Worm (Caenorhabditis elegans) whole organism, L2 larva: ENCODE data around the gene C47A4.3.
A peak's percentile ranks its signal among the peaks of the same experiment; 100 is the strongest.

Experiments
- C34F6.9 ChIP-seq: fragments of 150-350 bp; optimal IDR thresholded peaks from 2 replicates; lab custom pipeline; 2014; ENCODE audit warnings: missing biosample characterization, missing genetic modification characterization
- F13H6.1 ChIP-seq: sonication (generic microtip); optimal IDR thresholded peaks from 2 replicates; lab custom pipeline; 2016; ENCODE audit warnings: missing genetic modification characterization, missing compliant biosample characterization
- R02D3.7 ChIP-seq: fragments of 150-350 bp; optimal IDR thresholded peaks from 2 replicates; lab custom pipeline; 2014; ENCODE audit warnings: missing biosample characterization, missing genetic modification characterization
- Y55F3AM.14 ChIP-seq: fragments of 200-800 bp; sonication (Bioruptor generic); optimal IDR thresholded peaks from 2 replicates; lab custom pipeline; 2018; ENCODE audit warnings: mild to moderate bottlenecking, missing genetic modification characterization, missing compliant biosample characterization
- ZK546.5 ChIP-seq: sonication (generic microtip); optimal IDR thresholded peaks from 2 replicates; lab custom pipeline; 2017; ENCODE audit warnings: missing biosample characterization, missing genetic modification characterization
- alr-1 ChIP-seq: fragments of 150-350 bp; optimal IDR thresholded peaks from 2 replicates; lab custom pipeline; 2014; ENCODE audit warnings: missing biosample characterization, missing genetic modification characterization
- aly-2 ChIP-seq: fragments of 150-350 bp; optimal IDR thresholded peaks from 2 replicates; lab custom pipeline; 2014; ENCODE audit warnings: missing biosample characterization, missing genetic modification characterization
- ama-1 ChIP-seq: fragments of 150-350 bp; optimal IDR thresholded peaks from 2 replicates; lab custom pipeline; 2018; ENCODE audit warnings: inconsistent platforms
- crh-2 ChIP-seq: sonication (generic microtip); optimal IDR thresholded peaks from 2 replicates; lab custom pipeline; 2017; ENCODE audit warnings: missing biosample characterization, missing genetic modification characterization
- dmd-4 ChIP-seq: sonication (generic microtip); optimal IDR thresholded peaks from 2 replicates; lab custom pipeline; 2017; ENCODE audit warnings: missing biosample characterization, missing genetic modification characterization
- elt-1 ChIP-seq: fragments of 150-350 bp; optimal IDR thresholded peaks from 2 replicates; lab custom pipeline; 2014; ENCODE audit warnings: missing biosample characterization, missing genetic modification characterization
- elt-3 ChIP-seq: sonication (generic microtip); optimal IDR thresholded peaks from 2 replicates; lab custom pipeline; 2017; ENCODE audit warnings: missing biosample characterization, missing genetic modification characterization
- fos-1 ChIP-seq: fragments of 150-350 bp; optimal IDR thresholded peaks from 2 replicates; lab custom pipeline; 2014; ENCODE audit warnings: missing biosample characterization, missing genetic modification characterization
- gmeb-1 ChIP-seq: fragments of 150-350 bp; optimal IDR thresholded peaks from 2 replicates; lab custom pipeline; 2014; ENCODE audit warnings: missing biosample characterization, missing genetic modification characterization
- lin-11 ChIP-seq: fragments of 150-350 bp; sonication (generic microtip); optimal IDR thresholded peaks from 2 replicates; lab custom pipeline; 2014; ENCODE audit warnings: missing biosample characterization, missing genetic modification characterization, inconsistent platforms, mixed read lengths
- lin-13 ChIP-seq: fragments of 150-350 bp; optimal IDR thresholded peaks from 2 replicates; lab custom pipeline; 2014; ENCODE audit warnings: missing biosample characterization, missing genetic modification reagents, missing genetic modification characterization
- lin-39 ChIP-seq: fragments of 150-350 bp; optimal IDR thresholded peaks from 2 replicates; lab custom pipeline; 2014; ENCODE audit warnings: missing biosample characterization, missing genetic modification reagents, missing genetic modification characterization
- lsy-2 ChIP-seq, 2 experiments: fragments of 150-350 bp in 1 of 2; sonication (generic microtip) in 1 of 2; optimal IDR thresholded peaks; 2 replicates each; lab custom pipeline; 2014 to 2017; ENCODE audit warnings: missing biosample characterization in 2 of 2, missing genetic modification characterization in 2 of 2
- mab-5 ChIP-seq: fragments of 150-350 bp; optimal IDR thresholded peaks from 2 replicates; lab custom pipeline; 2014; ENCODE audit warnings: missing biosample characterization, missing genetic modification characterization
- mbf-1 ChIP-seq: sonication (generic microtip); optimal IDR thresholded peaks from 2 replicates; lab custom pipeline; 2017; ENCODE audit warnings: missing biosample characterization, missing genetic modification characterization
- mdl-1 ChIP-seq, 2 experiments: fragments of 150-350 bp in 1 of 2; sonication (generic microtip) in 1 of 2; optimal IDR thresholded peaks; 2 replicates each; lab custom pipeline; 2017; ENCODE audit warnings: missing biosample characterization in 2 of 2, missing genetic modification characterization in 2 of 2
- nhr-10 ChIP-seq: sonication (generic microtip); optimal IDR thresholded peaks from 2 replicates; lab custom pipeline; 2017; ENCODE audit warnings: missing biosample characterization, missing genetic modification characterization
- nhr-11 ChIP-seq: fragments of 150-350 bp; optimal IDR thresholded peaks from 2 replicates; lab custom pipeline; 2014; ENCODE audit warnings: missing biosample characterization, missing genetic modification characterization
- nhr-12 ChIP-seq: fragments of 150-350 bp; optimal IDR thresholded peaks from 2 replicates; lab custom pipeline; 2014; ENCODE audit warnings: missing biosample characterization, missing genetic modification characterization
- nhr-129 ChIP-seq: fragments of 150-350 bp; optimal IDR thresholded peaks from 2 replicates; lab custom pipeline; 2014; ENCODE audit warnings: missing biosample characterization, missing genetic modification characterization
- nhr-21 ChIP-seq: fragments of 150-350 bp; optimal IDR thresholded peaks from 2 replicates; lab custom pipeline; 2014; ENCODE audit warnings: missing biosample characterization, missing genetic modification characterization
- nhr-23 ChIP-seq: fragments of 150-350 bp; optimal IDR thresholded peaks from 2 replicates; lab custom pipeline; 2014; ENCODE audit warnings: missing biosample characterization, missing genetic modification reagents, missing genetic modification characterization
- nhr-237 ChIP-seq: fragments of 150-350 bp; optimal IDR thresholded peaks from 2 replicates; lab custom pipeline; 2014; ENCODE audit warnings: missing biosample characterization, missing genetic modification characterization
- nhr-25 ChIP-seq: fragments of 150-350 bp; sonication (generic microtip); optimal IDR thresholded peaks from 3 replicates; lab custom pipeline; 2014; ENCODE audit warnings: missing biosample characterization, missing genetic modification characterization
- nhr-77 ChIP-seq: fragments of 150-350 bp; optimal IDR thresholded peaks from 2 replicates; lab custom pipeline; 2014; ENCODE audit warnings: missing biosample characterization, missing genetic modification characterization
- peb-1 ChIP-seq: fragments of 150-350 bp; optimal IDR thresholded peaks from 2 replicates; lab custom pipeline; 2014; ENCODE audit warnings: missing biosample characterization, missing genetic modification characterization
- sem-4 ChIP-seq: fragments of 150-350 bp; optimal IDR thresholded peaks from 2 replicates; lab custom pipeline; 2014; ENCODE audit warnings: missing biosample characterization, missing genetic modification reagents, missing genetic modification characterization
- skn-1 ChIP-seq: sonication (generic microtip); optimal IDR thresholded peaks from 2 replicates; lab custom pipeline; 2017; ENCODE audit warnings: missing biosample characterization, missing genetic modification characterization
- sma-3 ChIP-seq: sonication (generic microtip); optimal IDR thresholded peaks from 2 replicates; lab custom pipeline; 2016; ENCODE audit warnings: missing genetic modification reagents, missing genetic modification characterization, missing compliant biosample characterization
- sma-9 ChIP-seq, 2 experiments: fragments of 150-350 bp in 1 of 2; sonication (generic microtip) in 1 of 2; optimal IDR thresholded peaks; 2 replicates each; lab custom pipeline; 2014 to 2016; ENCODE audit warnings: missing genetic modification characterization in 2 of 2, mild to moderate bottlenecking in 1 of 2, missing biosample characterization in 1 of 2, missing compliant biosample characterization in 1 of 2, missing genetic modification reagents in 1 of 2, moderate library complexity in 1 of 2
- unc-39 ChIP-seq: fragments of 150-350 bp; optimal IDR thresholded peaks from 2 replicates; lab custom pipeline; 2014; ENCODE audit warnings: missing biosample characterization, missing genetic modification characterization
- unc-55 ChIP-seq: fragments of 150-350 bp; sonication (generic microtip); optimal IDR thresholded peaks from 3 replicates; lab custom pipeline; 2014; ENCODE audit warnings: missing biosample characterization, missing genetic modification reagents, missing genetic modification characterization
- unc-62 ChIP-seq: fragments of 150-350 bp; optimal IDR thresholded peaks from 2 replicates; lab custom pipeline; 2014; ENCODE audit warnings: missing biosample characterization, missing genetic modification reagents, missing genetic modification characterization
- zag-1 ChIP-seq: fragments of 150-350 bp; optimal IDR thresholded peaks from 2 replicates; lab custom pipeline; 2014; ENCODE audit warnings: missing biosample characterization, missing genetic modification characterization
- ztf-1 ChIP-seq: fragments of 200-800 bp; sonication (Bioruptor generic); conservative IDR thresholded peaks from 2 replicates; pipeline ENCODE4 v1.3.6; 2022; ENCODE audit warnings: missing genetic modification characterization, missing compliant biosample characterization
- ztf-11 ChIP-seq: sonication (generic microtip); optimal IDR thresholded peaks from 2 replicates; lab custom pipeline; 2017; ENCODE audit warnings: missing biosample characterization, missing genetic modification characterization
- ztf-4 ChIP-seq: fragments of 150-350 bp; optimal IDR thresholded peaks from 2 replicates; lab custom pipeline; 2014; ENCODE audit warnings: missing biosample characterization, missing genetic modification characterization

Gene C47A4.3

DNA sequence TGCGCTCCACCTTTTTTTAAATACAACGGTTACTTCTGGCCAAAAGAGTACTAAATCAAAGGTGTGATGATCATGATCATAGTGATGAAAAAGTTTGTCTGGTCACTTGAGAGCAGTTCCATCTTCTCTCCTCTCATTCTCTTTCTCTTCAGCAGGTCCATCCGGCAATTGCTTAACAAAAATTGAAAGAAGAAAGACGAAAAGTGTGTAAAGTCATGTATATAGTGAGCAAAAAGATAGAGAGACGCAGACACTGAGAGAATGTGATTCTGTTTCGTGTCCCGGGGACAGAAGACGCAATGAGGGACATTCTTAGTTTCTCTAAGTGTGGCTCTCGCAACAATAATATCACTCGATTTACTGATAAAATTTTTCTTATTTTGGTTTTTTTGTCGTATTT lies 6.7 kb upstream of the C47A4.3 start:
- TF ChIP-seq lsy-2 (tag; optimal IDR thresholded peaks at IDR 0.05; lab: Kevin White, UChicago) = no peak
- no peak for TF ChIP-seq dmd-4 (tag; lab: Kevin White, UChicago)
- TF ChIP-seq unc-55 (GFP tag; lab: Kevin White, UChicago) = no peak
- no peak for TF ChIP-seq nhr-23 (tag; lab: Kevin White, UChicago)
- TF ChIP-seq F13H6.1 (tag; lab: Kevin White, UChicago) = peak; percentile 63
- TF ChIP-seq lin-13 (GFP tag; lab: Kevin White, UChicago) = no peak
- peak; percentile 87 for TF ChIP-seq nhr-129 (tag; lab: Kevin White, UChicago)
- TF ChIP-seq C34F6.9 (tag; lab: Kevin White, UChicago) = peak; percentile 13

DNA sequence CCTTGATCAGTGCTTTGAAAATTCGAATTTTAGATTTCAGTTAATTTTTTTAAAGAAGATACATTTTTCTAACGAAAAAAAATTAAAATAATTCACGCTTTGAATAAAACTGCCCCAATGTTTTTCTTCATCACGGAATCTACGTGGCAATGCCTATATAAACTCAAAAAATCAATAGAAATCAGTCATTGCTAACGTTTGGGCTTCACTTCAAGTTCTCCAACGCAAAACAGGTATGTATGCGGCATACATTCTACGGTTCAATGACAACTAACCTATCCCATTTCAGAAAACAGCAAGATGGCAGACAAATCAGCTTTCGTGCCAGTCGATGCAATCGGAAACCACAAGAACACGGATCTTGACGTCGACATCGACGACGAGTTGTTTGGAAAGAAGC lies 3.3 kb upstream of the C47A4.3 start, which contains the start of gene C47A4.5:
Gene C47A4.5, plus strand, starts transcription at position 301 of the 400 bp plus-strand sequence.
- TF ChIP-seq nhr-21 (tag; lab: Kevin White, UChicago) = no peak

DNA sequence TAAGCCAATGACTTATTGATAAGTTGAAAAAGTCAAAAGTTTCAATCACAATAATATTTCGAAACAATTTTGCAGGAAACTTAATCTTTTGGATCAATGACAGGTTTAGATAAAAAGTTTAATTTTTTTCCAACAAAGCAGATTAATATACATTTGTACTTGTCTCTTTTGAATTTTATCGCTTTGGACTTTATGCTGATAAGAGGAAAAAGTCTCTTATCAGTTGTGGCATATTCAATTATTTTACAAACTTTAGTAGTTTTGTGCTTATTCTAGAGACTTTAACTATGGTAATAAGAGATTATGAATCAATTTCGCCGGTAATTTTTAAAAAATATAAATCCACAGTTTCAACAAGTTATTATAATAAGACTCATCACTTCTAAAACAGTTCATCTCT lies 14.3 kb downstream of the C47A4.3 start:
- TF ChIP-seq fos-1 (tag; lab: Kevin White, UChicago) (peak; percentile 67), sma-9 (GFP tag; optimal IDR thresholded peaks at IDR 0.05; lab: Kevin White, UChicago) (peak; percentile 32), sma-9 (tag; optimal IDR thresholded peaks at IDR 0.05; lab: Kevin White, UChicago) (no peak), crh-2 (tag; lab: Kevin White, UChicago) (no peak), aly-2 (tag; lab: Kevin White, UChicago) (no peak)

DNA sequence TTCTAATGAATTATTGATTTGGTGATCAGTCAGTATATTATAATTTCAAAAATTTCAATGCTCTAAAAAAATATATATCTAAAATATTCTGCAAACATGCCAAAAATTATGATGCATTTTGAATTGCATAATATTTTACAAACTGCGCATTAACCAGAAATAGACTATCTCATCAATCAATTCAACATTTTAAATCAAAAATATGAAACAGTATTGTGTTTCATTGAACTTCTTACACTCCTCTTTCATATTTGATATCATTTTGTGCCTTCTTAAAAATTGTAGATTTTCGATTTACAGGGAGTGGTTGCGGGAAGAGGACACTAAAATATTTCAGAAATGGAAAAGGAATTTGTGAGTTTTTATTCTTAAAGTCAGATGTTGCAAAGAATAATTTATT lies 15.5 kb downstream of the C47A4.3 start, which contains the start of gene ent-4:
Gene ent-4, plus strand, starts transcription at position 301 of the 400 bp plus-strand sequence.
- TF ChIP-seq elt-3 (tag; lab: Kevin White, UChicago) = no peak
- no peak for TF ChIP-seq nhr-129 (tag; lab: Kevin White, UChicago)
- no peak for TF ChIP-seq alr-1 (tag; lab: Kevin White, UChicago)
- no peak for TF ChIP-seq nhr-11 (tag; lab: Kevin White, UChicago)
- TF ChIP-seq nhr-23 (tag; lab: Kevin White, UChicago) = no peak
- no peak for TF ChIP-seq F13H6.1 (tag; lab: Kevin White, UChicago)
- no peak for TF ChIP-seq lin-13 (GFP tag; lab: Kevin White, UChicago)
- TF ChIP-seq Y55F3AM.14 (GFP tag; lab: Kevin White, UChicago) = no peak
- no peak for TF ChIP-seq ama-1
- no peak for TF ChIP-seq mbf-1 (tag; lab: Kevin White, UChicago)
- no peak for TF ChIP-seq nhr-12 (tag; lab: Kevin White, UChicago)
- TF ChIP-seq R02D3.7 = no peak
- no peak for TF ChIP-seq elt-1 (tag; lab: Kevin White, UChicago)
- TF ChIP-seq, all 48 proteins: peak for 0

DNA sequence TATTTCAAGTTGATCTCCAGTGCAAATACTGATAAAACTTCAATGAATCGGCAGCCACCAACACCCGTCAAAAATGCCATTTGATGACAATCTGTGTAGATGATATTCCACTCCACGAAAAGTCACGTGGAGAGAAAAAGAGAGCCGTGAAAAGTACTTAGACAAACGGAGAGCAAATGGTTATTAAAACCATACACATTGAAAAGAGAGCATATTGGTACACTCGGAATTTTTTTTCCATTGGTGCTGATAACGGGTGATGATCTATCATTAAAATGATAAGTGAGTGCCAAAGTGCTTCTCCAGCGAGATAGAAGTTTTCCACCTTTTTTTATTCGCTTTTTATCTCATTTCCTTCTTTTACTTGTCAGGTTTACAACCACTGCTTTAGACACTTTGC lies 16.9 kb downstream of the C47A4.3 start:
- TF ChIP-seq ztf-11 (no peak), sma-9 (GFP tag; optimal IDR thresholded peaks at IDR 0.05; lab: Kevin White, UChicago) (peak; percentile 81), sma-9 (tag; optimal IDR thresholded peaks at IDR 0.05; lab: Kevin White, UChicago) (no peak), ztf-4 (tag; lab: Kevin White, UChicago) (no peak), mbf-1 (tag; lab: Kevin White, UChicago) (no peak), alr-1 (tag; lab: Kevin White, UChicago) (no peak), Y55F3AM.14 (GFP tag; lab: Kevin White, UChicago) (no peak), F13H6.1 (tag; lab: Kevin White, UChicago) (peak; percentile 34), mdl-1 (tag; optimal IDR thresholded peaks at IDR 0.05; lab: Kevin White, UChicago) (no peak), lin-39 (tag; lab: Kevin White, UChicago) (no peak), skn-1 (peak; percentile 77), lin-13 (GFP tag; lab: Kevin White, UChicago) (no peak), fos-1 (tag; lab: Kevin White, UChicago) (peak; percentile 93), lsy-2 (tag; optimal IDR thresholded peaks at IDR 0.05; lab: Kevin White, UChicago) (no peak), lin-11 (no peak), nhr-23 (tag; lab: Kevin White, UChicago) (no peak), nhr-129 (tag; lab: Kevin White, UChicago) (peak; percentile 57), R02D3.7 (no peak), ztf-1 (GFP tag; lab: Robert Waterston, UW) (no peak), nhr-77 (tag; lab: Kevin White, UChicago) (no peak), dmd-4 (tag; lab: Kevin White, UChicago) (no peak), elt-3 (tag; lab: Kevin White, UChicago) (no peak), mab-5 (tag; lab: Kevin White, UChicago) (no peak), sma-3 (peak; percentile 52), sem-4 (tag; lab: Kevin White, UChicago) (no peak), nhr-25 (no peak), crh-2 (tag; lab: Kevin White, UChicago) (peak; percentile 58), zag-1 (no peak), elt-1 (tag; lab: Kevin White, UChicago) (no peak), nhr-12 (tag; lab: Kevin White, UChicago) (no peak), unc-39 (tag; lab: Kevin White, UChicago) (no peak), nhr-237 (tag; lab: Kevin White, UChicago) (no peak), unc-62 (GFP tag; lab: Kevin White, UChicago) (no peak), nhr-11 (tag; lab: Kevin White, UChicago) (no peak), aly-2 (tag; lab: Kevin White, UChicago) (no peak), nhr-10 (tag; lab: Kevin White, UChicago) (no peak), peb-1 (tag; lab: Kevin White, UChicago) (no peak), gmeb-1 (tag; lab: Kevin White, UChicago) (peak; percentile 30), ZK546.5 (tag; lab: Kevin White, UChicago) (no peak)
